Fruit fly (Drosophila melanogaster) whole organism, wandering third instar larva: ENCODE results near the gene dnk.

Experiments used
- CrebA ChIP-seq: fragments of 200-800 bp; sonication (Bioruptor generic); optimal IDR thresholded peaks from 2 replicates; lab custom pipeline; 2016; ENCODE audit warnings: missing biosample characterization, mild to moderate bottlenecking, missing genetic modification characterization, borderline replicate concordance
- Hr78 ChIP-seq: fragments of >200 bp; optimal IDR thresholded peaks from 2 replicates; lab custom pipeline; 2017; ENCODE audit warnings: missing biosample characterization, missing genetic modification characterization
- br ChIP-seq: fragments of 200-800 bp; sonication (Bioruptor generic); optimal IDR thresholded peaks from 2 replicates; lab custom pipeline; 2016; ENCODE audit warnings: missing biosample characterization, missing genetic modification characterization
- brk ChIP-seq: fragments of 200-800 bp; sonication (Bioruptor generic); optimal IDR thresholded peaks from 2 replicates; lab custom pipeline; 2016; ENCODE audit warnings: missing biosample characterization, mild to moderate bottlenecking, missing genetic modification characterization

DNA sequence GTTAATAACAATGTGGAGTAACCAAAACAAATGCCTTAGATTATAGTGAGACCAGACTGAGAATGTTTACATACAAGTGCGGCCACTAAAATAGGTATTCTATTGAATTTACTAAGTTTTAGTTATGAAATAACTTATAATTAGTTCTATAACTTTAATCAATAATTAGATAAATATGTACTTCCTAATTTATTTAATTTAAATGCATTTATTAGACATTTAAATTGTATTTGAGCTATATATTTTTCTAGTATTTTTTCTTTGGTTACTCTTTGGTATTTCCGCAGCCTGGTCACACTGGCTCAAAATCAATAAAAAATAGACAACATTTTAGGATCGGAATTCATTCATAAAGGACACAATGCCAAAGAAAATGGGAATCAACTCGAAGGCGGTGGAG, 50.4 kb downstream of the dnk start, which contains the start of the genes Prp18 and CG6013:
- no peak for TF ChIP-seq Hr78 (GFP tag; lab: Kevin White, UChicago)
- TF ChIP-seq br (GFP tag; lab: Kevin White, UChicago) = no peak
- no peak for TF ChIP-seq brk
- TF ChIP-seq CrebA (GFP tag; lab: Kevin White, UChicago) = no peak
